Fruit fly (Drosophila melanogaster) whole organism, pupa: Measurements from ENCODE around the gene Atg5.

Source experiments
- CG10348 ChIP-seq: fragments of 200-800 bp; sonication (Bioruptor generic); IDR thresholded peaks from 2 replicates; pipeline ENCODE4 v1.3.6; 2022; ENCODE audit warnings: missing biosample characterization, missing genetic modification characterization
- CG12605 ChIP-seq: fragments of 200-800 bp; sonication (Bioruptor generic); IDR thresholded peaks from 2 replicates; pipeline ENCODE4 v1.3.6; 2022; ENCODE audit warnings: missing biosample characterization, missing genetic modification characterization
- CG13204 ChIP-seq: fragments of 200-800 bp; sonication (Bioruptor generic); optimal IDR thresholded peaks from 2 replicates; lab custom pipeline; 2018; ENCODE audit warnings: missing biosample characterization, mild to moderate bottlenecking, missing genetic modification characterization, moderate library complexity
- CG14655 ChIP-seq: fragments of 200-800 bp; sonication (Bioruptor generic); optimal IDR thresholded peaks from 3 replicates; lab custom pipeline; 2017; ENCODE audit warnings: mild to moderate bottlenecking, missing biosample characterization, missing genetic modification reagents, missing genetic modification characterization
- CG15710 ChIP-seq: fragments of 200-800 bp; sonication (Bioruptor generic); optimal IDR thresholded peaks from 2 replicates; lab custom pipeline; 2018; ENCODE audit warnings: missing biosample characterization, mild to moderate bottlenecking, missing genetic modification characterization, moderate library complexity
- CG17806 ChIP-seq: fragments of 200-800 bp; sonication (Bioruptor generic); optimal IDR thresholded peaks from 2 replicates; lab custom pipeline; 2018; ENCODE audit warnings: missing biosample characterization, mild to moderate bottlenecking, missing genetic modification characterization, moderate library complexity
- CG32121 ChIP-seq: fragments of 200-800 bp; sonication (Bioruptor generic); IDR thresholded peaks from 2 replicates; pipeline ENCODE4 v1.3.6; 2022; ENCODE audit warnings: missing biosample characterization, missing genetic modification characterization
- CG34367 ChIP-seq: fragments of 200-800 bp; sonication (Bioruptor generic); optimal IDR thresholded peaks from 2 replicates; lab custom pipeline; 2018; ENCODE audit warnings: missing biosample characterization, mild to moderate bottlenecking, missing genetic modification characterization
- CG4496 ChIP-seq: fragments of 200-800 bp; sonication (Bioruptor generic); IDR thresholded peaks from 3 replicates; pipeline ENCODE4 v1.3.6; 2022; ENCODE audit warnings: missing biosample characterization, missing genetic modification characterization
- CG8159 ChIP-seq: fragments of 200-800 bp; sonication (Bioruptor generic); optimal IDR thresholded peaks from 3 replicates; lab custom pipeline; 2018; ENCODE audit warnings: missing biosample characterization, mild to moderate bottlenecking, missing genetic modification characterization, moderate library complexity
- CG8301 ChIP-seq: fragments of 200-800 bp; sonication (Bioruptor generic); optimal IDR thresholded peaks from 2 replicates; lab custom pipeline; 2018; ENCODE audit warnings: missing biosample characterization, mild to moderate bottlenecking, missing genetic modification characterization
- CG9948 ChIP-seq: fragments of 200-800 bp; sonication (Bioruptor generic); optimal IDR thresholded peaks from 2 replicates; lab custom pipeline; 2018; ENCODE audit warnings: missing biosample characterization, mild to moderate bottlenecking, missing genetic modification characterization, moderate library complexity
- D1 ChIP-seq: fragments of 200-800 bp; sonication (Bioruptor generic); optimal IDR thresholded peaks from 2 replicates; lab custom pipeline; 2018; ENCODE audit warnings: missing biosample characterization, mild to moderate bottlenecking, missing genetic modification characterization, moderate library complexity
- EcR ChIP-seq: fragments of 200-800 bp; sonication (Bioruptor generic); optimal IDR thresholded peaks from 3 replicates; lab custom pipeline; 2019; ENCODE audit warnings: missing biosample characterization, missing genetic modification characterization, mild to moderate bottlenecking, moderate library complexity, missing genetic modification reagents
- Ets98B ChIP-seq: fragments of 200-800 bp; sonication (Bioruptor generic); IDR thresholded peaks from 2 replicates; pipeline ENCODE4 v1.3.6; 2022; ENCODE audit warnings: missing biosample characterization, missing genetic modification characterization
- Pif1A ChIP-seq: fragments of 200-800 bp; sonication (Bioruptor generic); optimal IDR thresholded peaks from 3 replicates; lab custom pipeline; 2016; ENCODE audit warnings: missing biosample characterization, missing genetic modification characterization
- Pif1B ChIP-seq: fragments of 200-800 bp; sonication (Bioruptor generic); optimal IDR thresholded peaks from 3 replicates; lab custom pipeline; 2016; ENCODE audit warnings: missing biosample characterization, missing genetic modification characterization
- Snoo ChIP-seq: fragments of 200-800 bp; sonication (Bioruptor generic); optimal IDR thresholded peaks from 3 replicates; lab custom pipeline; 2017; ENCODE audit warnings: missing biosample characterization, mild to moderate bottlenecking, missing genetic modification characterization, inconsistent platforms
- fd96Ca ChIP-seq: fragments of 200-800 bp; sonication (Bioruptor generic); IDR thresholded peaks from 3 replicates; pipeline ENCODE4 v1.3.6; 2022; ENCODE audit warnings: missing biosample characterization, missing genetic modification characterization
- gl ChIP-seq: fragments of 200-800 bp; sonication (Bioruptor generic); optimal IDR thresholded peaks from 2 replicates; lab custom pipeline; 2018; ENCODE audit warnings: missing biosample characterization, mild to moderate bottlenecking, missing genetic modification characterization
- rn ChIP-seq: fragments of 200-800 bp; sonication (Bioruptor generic); IDR thresholded peaks from 2 replicates; pipeline ENCODE4 v1.3.6; 2022; ENCODE audit warnings: missing biosample characterization, missing genetic modification characterization

Atg5 gene

DNA sequence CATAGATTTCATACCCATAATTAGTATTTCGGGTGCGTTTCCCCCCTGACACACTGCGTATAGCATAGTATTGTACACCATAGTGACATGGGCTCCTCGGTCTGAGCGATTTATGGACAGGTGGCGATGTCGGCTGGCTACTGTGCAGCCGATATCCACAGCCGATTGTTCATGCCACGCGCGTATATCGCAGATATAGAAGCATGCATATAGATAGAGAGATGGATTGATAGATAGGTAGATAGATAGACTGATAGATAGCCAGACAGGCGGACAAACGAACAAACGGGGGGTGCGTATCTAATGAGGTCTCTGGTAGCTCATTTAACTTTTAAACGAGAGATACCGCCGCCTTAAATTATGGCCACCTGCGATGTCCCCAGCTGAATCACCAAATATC lies 27.6 kb downstream of the Atg5 start:
- no peak for TF ChIP-seq Pif1B (GFP tag; lab: Kevin White, UChicago)
- no peak for TF ChIP-seq Pif1A
- no peak for TF ChIP-seq CG4496 (GFP tag; lab: Robert Waterston, UW)
- TF ChIP-seq gl (tag; lab: Kevin White, UChicago) = no peak
- TF ChIP-seq CG12605 (GFP tag; lab: Robert Waterston, UW) = no peak
- TF ChIP-seq fd96Ca (GFP tag; lab: Robert Waterston, UW) = no peak
- no peak for TF ChIP-seq D1 (tag; lab: Kevin White, UChicago)
- no peak for TF ChIP-seq CG17806 (tag; lab: Kevin White, UChicago)
- TF ChIP-seq CG10348 (GFP tag; lab: Robert Waterston, UW) = no peak
- no peak for TF ChIP-seq CG8159
- TF ChIP-seq CG15710 (tag; lab: Kevin White, UChicago) = no peak
- no peak for TF ChIP-seq Ets98B (GFP tag; lab: Robert Waterston, UW)
- TF ChIP-seq, all 21 proteins: peak for 0

DNA sequence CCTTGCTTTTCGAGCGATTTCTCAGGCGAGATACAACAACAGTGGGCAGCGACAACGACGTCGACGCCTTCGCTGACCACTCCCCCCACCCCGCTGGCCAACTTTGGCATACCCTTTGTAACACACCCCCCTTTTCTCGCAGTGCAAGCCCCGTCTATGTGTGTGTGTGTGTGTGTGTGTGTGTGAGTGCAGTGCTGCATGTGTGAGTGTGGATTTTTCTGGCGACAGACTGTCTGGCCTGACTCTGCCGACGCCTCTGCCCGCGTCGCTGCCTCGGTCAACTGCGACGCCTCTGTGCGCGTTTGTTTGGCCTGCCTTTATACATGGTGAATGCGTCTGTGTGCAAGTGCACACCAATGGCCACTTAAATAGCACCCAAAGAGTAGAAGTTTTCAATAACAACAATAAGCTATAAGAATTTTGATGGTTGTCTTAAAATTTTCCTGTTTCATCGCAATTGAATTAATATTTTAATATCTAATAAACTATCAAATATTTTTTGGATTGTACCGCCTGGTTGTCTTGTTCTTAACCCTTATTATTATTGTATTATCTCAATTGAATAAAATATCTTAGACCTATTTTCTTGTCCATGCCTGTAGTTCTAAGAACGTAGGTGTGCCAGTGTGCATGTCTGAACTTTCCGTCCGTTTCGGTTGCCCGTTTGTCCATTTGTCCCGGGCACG lies 29.6 kb downstream of the Atg5 start:
- TF ChIP-seq CG17806 (tag; lab: Kevin White, UChicago) (peak; percentile 89), EcR (GFP tag; lab: Kevin White, UChicago) (no peak), CG13204 (peak; percentile 82), Pif1A (peak; percentile 74), CG9948 (tag; lab: Kevin White, UChicago) (peak; percentile 94), CG34367 (peak; percentile 92), Pif1B (GFP tag; lab: Kevin White, UChicago) (peak; percentile 83), gl (tag; lab: Kevin White, UChicago) (peak; percentile 80), CG8159 (peak; percentile 95), CG14655 (GFP tag; lab: Kevin White, UChicago) (peak; percentile 93), CG4496 (GFP tag; lab: Robert Waterston, UW) (peak; percentile 90), fd96Ca (GFP tag; lab: Robert Waterston, UW) (0 out of 3 replicates have a peak, but pooled peaks have one; percentile 11), CG15710 (tag; lab: Kevin White, UChicago) (peak; percentile 95), rn (GFP tag; lab: Robert Waterston, UW) (no peak), Ets98B (GFP tag; lab: Robert Waterston, UW) (peak; percentile 80), CG8301 (tag; lab: Kevin White, UChicago) (peak; percentile 92), D1 (tag; lab: Kevin White, UChicago) (peak; percentile 69), CG12605 (GFP tag; lab: Robert Waterston, UW) (peak; percentile 85), CG32121 (GFP tag; lab: Robert Waterston, UW) (peak; percentile 89), CG10348 (GFP tag; lab: Robert Waterston, UW) (peak; percentile 60; the same call in 1 of the 2 replicates), Snoo (tag; lab: Kevin White, UChicago) (peak; percentile 78)
- TF ChIP-seq, all 21 proteins: peak for 19

DNA sequence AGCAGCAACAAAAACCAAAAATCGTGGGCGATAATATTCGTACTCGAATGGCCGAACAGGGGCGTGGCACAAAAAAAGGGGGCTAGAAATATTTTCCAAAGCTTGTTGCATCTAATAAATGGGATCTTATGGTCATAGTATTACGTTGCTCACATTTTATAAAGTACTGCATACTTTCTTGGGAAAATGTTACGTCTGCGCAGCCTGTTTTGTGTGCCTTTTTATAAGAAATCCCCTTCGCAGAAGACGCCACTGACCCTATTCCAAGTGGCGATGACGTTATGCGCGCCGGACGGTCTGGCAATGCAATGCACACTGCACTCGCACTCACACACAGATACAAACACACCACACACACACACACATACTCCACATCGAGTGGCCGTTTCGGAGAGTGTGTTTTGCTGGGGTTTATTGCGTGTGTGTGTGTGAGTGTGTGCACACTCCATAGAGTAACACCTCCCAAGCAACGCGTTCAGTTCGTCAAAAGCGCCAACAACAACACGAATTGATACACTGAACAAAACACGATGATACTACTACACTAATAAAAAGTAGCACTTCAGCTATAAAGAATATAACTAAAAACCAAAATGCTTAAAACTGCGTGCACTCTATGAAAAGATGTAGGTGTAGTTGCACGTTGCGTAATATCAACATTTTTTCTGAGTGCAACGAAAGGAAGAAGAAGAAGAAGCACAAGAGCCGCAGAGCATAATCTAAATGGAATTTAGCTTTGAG lies 30.3 kb downstream of the Atg5 start:
- TF ChIP-seq fd96Ca (GFP tag; lab: Robert Waterston, UW) (peak; percentile 93), Snoo (tag; lab: Kevin White, UChicago) (peak; percentile 80), CG32121 (GFP tag; lab: Robert Waterston, UW) (peak; percentile 88), Pif1A (peak; percentile 84), D1 (tag; lab: Kevin White, UChicago) (peak; percentile 65), CG13204 (peak; percentile 67), CG15710 (tag; lab: Kevin White, UChicago) (peak; percentile 91), gl (tag; lab: Kevin White, UChicago) (peak; percentile 80), EcR (GFP tag; lab: Kevin White, UChicago) (no peak), CG17806 (tag; lab: Kevin White, UChicago) (peak; percentile 90), CG14655 (GFP tag; lab: Kevin White, UChicago) (peak; percentile 84), CG10348 (GFP tag; lab: Robert Waterston, UW) (peak; percentile 71), CG34367 (peak; percentile 90), Pif1B (GFP tag; lab: Kevin White, UChicago) (peak; percentile 86), CG9948 (tag; lab: Kevin White, UChicago) (peak; percentile 85), rn (GFP tag; lab: Robert Waterston, UW) (peak; percentile 82), CG4496 (GFP tag; lab: Robert Waterston, UW) (peak; percentile 95), Ets98B (GFP tag; lab: Robert Waterston, UW) (peak; percentile 91), CG8159 (peak; percentile 89), CG8301 (tag; lab: Kevin White, UChicago) (peak; percentile 81), CG12605 (GFP tag; lab: Robert Waterston, UW) (peak; percentile 85)

DNA sequence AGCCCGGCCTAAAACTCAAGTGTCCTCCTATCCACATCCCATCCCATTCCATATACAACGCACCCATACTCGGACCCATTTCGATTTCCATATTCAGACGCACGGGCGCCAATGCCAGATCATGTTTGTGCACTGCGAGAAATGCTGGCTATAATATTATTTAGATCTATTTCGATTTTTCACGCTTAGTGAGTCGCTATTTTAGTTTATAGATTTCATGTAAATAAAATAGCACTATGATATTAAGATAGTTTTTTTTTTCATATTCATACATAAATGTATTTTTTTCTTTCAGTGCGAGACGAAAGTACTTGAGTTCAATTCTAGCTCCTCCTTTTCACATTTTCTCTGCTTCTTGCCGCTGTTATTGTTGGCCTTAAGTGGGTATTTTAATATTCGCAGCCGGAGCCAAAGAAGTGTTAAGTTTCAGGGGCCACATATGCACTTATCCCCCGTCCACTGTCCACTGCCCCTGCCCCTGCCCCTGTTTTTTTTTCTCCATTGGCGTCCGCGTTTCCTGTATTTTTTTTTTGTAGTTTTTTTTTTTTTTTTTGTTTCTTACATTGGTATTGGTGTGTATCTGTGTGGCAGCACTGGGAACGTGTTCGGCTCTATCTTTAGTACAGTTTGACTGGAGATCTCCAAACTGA lies 31.6 kb downstream of the Atg5 start:
- TF ChIP-seq gl (tag; lab: Kevin White, UChicago) (peak; percentile 36), CG12605 (GFP tag; lab: Robert Waterston, UW) (peak; percentile 66; the same call in 1 of the 2 replicates), CG32121 (GFP tag; lab: Robert Waterston, UW) (peak; percentile 47), CG14655 (GFP tag; lab: Kevin White, UChicago) (peak; percentile 83), CG8301 (tag; lab: Kevin White, UChicago) (peak; percentile 72), CG15710 (tag; lab: Kevin White, UChicago) (peak; percentile 83), CG8159 (peak; percentile 86), CG34367 (peak; percentile 54), Snoo (tag; lab: Kevin White, UChicago) (peak; percentile 63), CG9948 (tag; lab: Kevin White, UChicago) (peak; percentile 77), CG13204 (peak; percentile 60), EcR (GFP tag; lab: Kevin White, UChicago) (no peak), Pif1A (peak; percentile 73), Pif1B (GFP tag; lab: Kevin White, UChicago) (peak; percentile 82), D1 (tag; lab: Kevin White, UChicago) (peak; percentile 1), CG4496 (GFP tag; lab: Robert Waterston, UW) (peak; percentile 69; the same call in 2 of the 3 replicates), fd96Ca (GFP tag; lab: Robert Waterston, UW) (0 out of 3 replicates have a peak, but pooled peaks have one; percentile 47), Ets98B (GFP tag; lab: Robert Waterston, UW) (peak; percentile 59), CG10348 (GFP tag; lab: Robert Waterston, UW) (no peak), CG17806 (tag; lab: Kevin White, UChicago) (peak; percentile 76), rn (GFP tag; lab: Robert Waterston, UW) (no peak)
